Fruit fly (Drosophila melanogaster): ENCODE measurements around the gene Tim13.

DNA sequence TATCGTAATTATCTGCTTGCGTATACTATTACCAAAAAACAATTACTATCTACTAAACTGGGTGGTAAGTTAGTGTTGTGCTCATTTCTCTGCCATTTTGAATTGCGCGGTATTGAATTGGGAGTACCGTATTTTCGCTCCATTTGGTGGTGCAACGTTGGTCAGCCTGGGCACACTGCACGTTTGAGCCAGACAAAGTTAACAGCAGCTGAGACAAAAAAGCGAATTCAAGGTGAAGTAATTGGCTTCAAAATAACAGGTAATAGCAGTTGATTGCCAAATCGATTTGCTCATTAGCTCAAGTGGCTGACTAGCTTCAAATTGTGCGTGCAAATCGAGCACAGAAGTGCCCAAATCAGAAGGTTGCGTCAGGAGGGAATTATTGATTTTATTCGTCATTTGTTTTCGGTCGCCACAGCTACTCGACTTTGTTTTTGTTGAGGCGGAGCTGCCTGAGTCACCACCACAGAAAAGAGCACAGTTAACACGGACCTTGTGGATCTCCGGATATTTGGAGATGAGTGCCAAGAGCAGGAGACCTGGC lies 21.2 kb upstream of the Tim13 start, which contains the start of gene Klp68D:
- TF ChIP-seq spab (GFP tag; optimal IDR thresholded peaks at IDR 0.05) (no peak), Ets21C (GFP tag; optimal IDR thresholded peaks at IDR 0.05) (no peak), CG10669 (GFP tag; optimal IDR thresholded peaks at IDR 0.05) (no peak)

Data from whole organism, prepupa.